Worm (Caenorhabditis elegans) whole organism, L2 larva: Measurements from ENCODE around the gene C04E6.4.
A peak's percentile ranks its signal among the peaks of the same experiment; 100 is the strongest.

Experiments
- C34F6.9 ChIP-seq: fragments of 150-350 bp; optimal IDR thresholded peaks from 2 replicates; lab custom pipeline; 2014; ENCODE audit warnings: missing biosample characterization, missing genetic modification characterization
- F13H6.1 ChIP-seq: sonication (generic microtip); optimal IDR thresholded peaks from 2 replicates; lab custom pipeline; 2016; ENCODE audit warnings: missing genetic modification characterization, missing compliant biosample characterization
- R02D3.7 ChIP-seq: fragments of 150-350 bp; optimal IDR thresholded peaks from 2 replicates; lab custom pipeline; 2014; ENCODE audit warnings: missing biosample characterization, missing genetic modification characterization
- Y55F3AM.14 ChIP-seq: fragments of 200-800 bp; sonication (Bioruptor generic); optimal IDR thresholded peaks from 2 replicates; lab custom pipeline; 2018; ENCODE audit warnings: mild to moderate bottlenecking, missing genetic modification characterization, missing compliant biosample characterization
- ZK546.5 ChIP-seq: sonication (generic microtip); optimal IDR thresholded peaks from 2 replicates; lab custom pipeline; 2017; ENCODE audit warnings: missing biosample characterization, missing genetic modification characterization
- aly-2 ChIP-seq: fragments of 150-350 bp; optimal IDR thresholded peaks from 2 replicates; lab custom pipeline; 2014; ENCODE audit warnings: missing biosample characterization, missing genetic modification characterization
- ama-1 ChIP-seq: fragments of 150-350 bp; optimal IDR thresholded peaks from 2 replicates; lab custom pipeline; 2018; ENCODE audit warnings: inconsistent platforms
- blmp-1 ChIP-seq: sonication (generic microtip); optimal IDR thresholded peaks from 2 replicates; lab custom pipeline; 2017; ENCODE audit warnings: missing genetic modification characterization, mild to moderate bottlenecking, missing compliant biosample characterization, antibody characterized with exemption, moderate library complexity; ENCODE audit not compliant: insufficient read depth
- ceh-16 ChIP-seq: fragments of 150-350 bp; optimal IDR thresholded peaks from 2 replicates; lab custom pipeline; 2014; ENCODE audit warnings: missing biosample characterization, missing genetic modification characterization
- ceh-82 ChIP-seq: fragments of 150-350 bp; optimal IDR thresholded peaks from 2 replicates; lab custom pipeline; 2014; ENCODE audit warnings: missing biosample characterization, missing genetic modification characterization
- crh-2 ChIP-seq: sonication (generic microtip); optimal IDR thresholded peaks from 2 replicates; lab custom pipeline; 2017; ENCODE audit warnings: missing biosample characterization, missing genetic modification characterization
- dmd-4 ChIP-seq: sonication (generic microtip); optimal IDR thresholded peaks from 2 replicates; lab custom pipeline; 2017; ENCODE audit warnings: missing biosample characterization, missing genetic modification characterization
- egl-27 ChIP-seq: sonication (generic microtip); optimal IDR thresholded peaks from 3 replicates; lab custom pipeline; 2017; ENCODE audit warnings: missing biosample characterization, missing genetic modification reagents, missing genetic modification characterization
- elt-1 ChIP-seq: fragments of 150-350 bp; optimal IDR thresholded peaks from 2 replicates; lab custom pipeline; 2014; ENCODE audit warnings: missing biosample characterization, missing genetic modification characterization
- fos-1 ChIP-seq: fragments of 150-350 bp; optimal IDR thresholded peaks from 2 replicates; lab custom pipeline; 2014; ENCODE audit warnings: missing biosample characterization, missing genetic modification characterization
- gmeb-1 ChIP-seq: fragments of 150-350 bp; optimal IDR thresholded peaks from 2 replicates; lab custom pipeline; 2014; ENCODE audit warnings: missing biosample characterization, missing genetic modification characterization
- lin-11 ChIP-seq: fragments of 150-350 bp; sonication (generic microtip); optimal IDR thresholded peaks from 2 replicates; lab custom pipeline; 2014; ENCODE audit warnings: missing biosample characterization, missing genetic modification characterization, inconsistent platforms, mixed read lengths
- lin-13 ChIP-seq: fragments of 150-350 bp; optimal IDR thresholded peaks from 2 replicates; lab custom pipeline; 2014; ENCODE audit warnings: missing biosample characterization, missing genetic modification reagents, missing genetic modification characterization
- lsy-2 ChIP-seq, 2 experiments: fragments of 150-350 bp in 1 of 2; sonication (generic microtip) in 1 of 2; optimal IDR thresholded peaks; 2 replicates each; lab custom pipeline; 2014 to 2017; ENCODE audit warnings: missing biosample characterization in 2 of 2, missing genetic modification characterization in 2 of 2
- mab-5 ChIP-seq: fragments of 150-350 bp; optimal IDR thresholded peaks from 2 replicates; lab custom pipeline; 2014; ENCODE audit warnings: missing biosample characterization, missing genetic modification characterization
- mbf-1 ChIP-seq: sonication (generic microtip); optimal IDR thresholded peaks from 2 replicates; lab custom pipeline; 2017; ENCODE audit warnings: missing biosample characterization, missing genetic modification characterization
- nhr-10 ChIP-seq: sonication (generic microtip); optimal IDR thresholded peaks from 2 replicates; lab custom pipeline; 2017; ENCODE audit warnings: missing biosample characterization, missing genetic modification characterization
- nhr-11 ChIP-seq: fragments of 150-350 bp; optimal IDR thresholded peaks from 2 replicates; lab custom pipeline; 2014; ENCODE audit warnings: missing biosample characterization, missing genetic modification characterization
- nhr-12 ChIP-seq: fragments of 150-350 bp; optimal IDR thresholded peaks from 2 replicates; lab custom pipeline; 2014; ENCODE audit warnings: missing biosample characterization, missing genetic modification characterization
- nhr-21 ChIP-seq: fragments of 150-350 bp; optimal IDR thresholded peaks from 2 replicates; lab custom pipeline; 2014; ENCODE audit warnings: missing biosample characterization, missing genetic modification characterization
- nhr-23 ChIP-seq: fragments of 150-350 bp; optimal IDR thresholded peaks from 2 replicates; lab custom pipeline; 2014; ENCODE audit warnings: missing biosample characterization, missing genetic modification reagents, missing genetic modification characterization
- nhr-237 ChIP-seq: fragments of 150-350 bp; optimal IDR thresholded peaks from 2 replicates; lab custom pipeline; 2014; ENCODE audit warnings: missing biosample characterization, missing genetic modification characterization
- sem-4 ChIP-seq: fragments of 150-350 bp; optimal IDR thresholded peaks from 2 replicates; lab custom pipeline; 2014; ENCODE audit warnings: missing biosample characterization, missing genetic modification reagents, missing genetic modification characterization
- skn-1 ChIP-seq: sonication (generic microtip); optimal IDR thresholded peaks from 2 replicates; lab custom pipeline; 2017; ENCODE audit warnings: missing biosample characterization, missing genetic modification characterization
- sma-3 ChIP-seq: sonication (generic microtip); optimal IDR thresholded peaks from 2 replicates; lab custom pipeline; 2016; ENCODE audit warnings: missing genetic modification reagents, missing genetic modification characterization, missing compliant biosample characterization
- sma-9 ChIP-seq, 2 experiments: fragments of 150-350 bp in 1 of 2; sonication (generic microtip) in 1 of 2; optimal IDR thresholded peaks; 2 replicates each; lab custom pipeline; 2014 to 2016; ENCODE audit warnings: missing genetic modification characterization in 2 of 2, mild to moderate bottlenecking in 1 of 2, missing biosample characterization in 1 of 2, missing compliant biosample characterization in 1 of 2, missing genetic modification reagents in 1 of 2, moderate library complexity in 1 of 2
- snpc-4 ChIP-seq: fragments of 150-350 bp; optimal IDR thresholded peaks from 2 replicates; lab custom pipeline; 2014; ENCODE audit warnings: missing biosample characterization, missing genetic modification characterization
- unc-55 ChIP-seq: fragments of 150-350 bp; sonication (generic microtip); optimal IDR thresholded peaks from 3 replicates; lab custom pipeline; 2014; ENCODE audit warnings: missing biosample characterization, missing genetic modification reagents, missing genetic modification characterization
- unc-62 ChIP-seq: fragments of 150-350 bp; optimal IDR thresholded peaks from 2 replicates; lab custom pipeline; 2014; ENCODE audit warnings: missing biosample characterization, missing genetic modification reagents, missing genetic modification characterization
- ztf-1 ChIP-seq: fragments of 200-800 bp; sonication (Bioruptor generic); conservative IDR thresholded peaks from 2 replicates; pipeline ENCODE4 v1.3.6; 2022; ENCODE audit warnings: missing genetic modification characterization, missing compliant biosample characterization
- ztf-11 ChIP-seq: sonication (generic microtip); optimal IDR thresholded peaks from 2 replicates; lab custom pipeline; 2017; ENCODE audit warnings: missing biosample characterization, missing genetic modification characterization
- ztf-4 ChIP-seq: fragments of 150-350 bp; optimal IDR thresholded peaks from 2 replicates; lab custom pipeline; 2014; ENCODE audit warnings: missing biosample characterization, missing genetic modification characterization

The C04E6.4 gene

DNA sequence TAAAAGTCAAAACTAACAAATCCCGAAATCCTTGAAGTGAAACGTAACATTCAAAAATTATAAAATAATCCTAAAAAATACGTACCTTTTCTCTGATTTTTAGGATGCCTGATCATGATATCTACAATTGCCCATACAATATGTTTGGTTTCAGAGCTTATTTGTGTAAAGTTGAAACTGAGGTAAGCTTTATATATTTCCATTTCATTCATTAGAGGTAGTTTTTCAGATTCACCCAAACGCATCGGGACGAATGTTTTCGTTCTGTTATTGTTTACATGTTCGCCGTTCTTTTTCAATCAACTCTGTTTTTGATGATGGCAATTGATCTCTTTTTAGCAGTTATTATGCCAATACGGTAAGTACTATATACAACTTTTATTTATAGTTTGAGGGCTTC lies 20.8 kb downstream of the C04E6.4 start:
- no peak for TF ChIP-seq egl-27 (tag; lab: Kevin White, UChicago)
- no peak for TF ChIP-seq nhr-10 (tag; lab: Kevin White, UChicago)
- TF ChIP-seq Y55F3AM.14 (GFP tag; lab: Kevin White, UChicago) = no peak
- TF ChIP-seq aly-2 = no peak
- no peak for TF ChIP-seq nhr-12 (tag; lab: Kevin White, UChicago)
- TF ChIP-seq sma-9 (GFP tag; optimal IDR thresholded peaks at IDR 0.05; lab: Kevin White, UChicago) = no peak
- no peak for TF ChIP-seq sma-9 (tag; optimal IDR thresholded peaks at IDR 0.05; lab: Kevin White, UChicago)
- TF ChIP-seq ztf-1 (GFP tag; lab: Robert Waterston, UW) = no peak
- no peak for TF ChIP-seq nhr-11 (tag; lab: Kevin White, UChicago)
- TF ChIP-seq mab-5 (tag; lab: Kevin White, UChicago) = no peak
- no peak for TF ChIP-seq lsy-2 (tag; optimal IDR thresholded peaks at IDR 0.05; lab: Kevin White, UChicago)
- no peak for TF ChIP-seq lin-11 (tag; lab: Kevin White, UChicago)
- TF ChIP-seq mbf-1 (tag; lab: Kevin White, UChicago) = no peak
- TF ChIP-seq fos-1 (tag; lab: Kevin White, UChicago) = no peak
- no peak for TF ChIP-seq R02D3.7 (tag; lab: Kevin White, UChicago)

DNA sequence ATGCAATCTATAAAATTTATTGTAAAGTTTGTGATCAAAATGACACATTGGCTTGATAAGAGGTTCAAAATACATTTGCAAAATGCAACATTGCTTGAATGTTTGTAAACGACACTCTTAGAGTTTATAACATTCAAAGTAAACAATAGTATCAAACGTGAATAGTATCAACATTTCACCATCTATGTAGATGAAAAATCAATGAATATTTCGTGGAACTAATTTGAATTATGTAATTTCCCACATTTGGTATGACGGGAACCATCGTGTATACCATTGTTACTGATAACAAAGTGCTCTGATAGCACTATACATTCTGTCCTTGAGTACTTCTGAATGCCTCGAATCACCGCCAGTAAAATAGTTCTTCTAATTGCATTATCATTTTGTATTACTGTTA lies 23.4 kb downstream of the C04E6.4 start, which contains the start of gene galt-1:
TSS of gene galt-1 (plus strand) at position 318 of the 400 bp plus-strand sequence.
- TF ChIP-seq mbf-1 (tag; lab: Kevin White, UChicago) = no peak
- peak; percentile 17 for TF ChIP-seq crh-2 (tag; lab: Kevin White, UChicago)
- no peak for TF ChIP-seq aly-2
- TF ChIP-seq snpc-4 (tag; lab: Kevin White, UChicago) = no peak
- TF ChIP-seq fos-1 (tag; lab: Kevin White, UChicago) = peak; percentile 50
- TF ChIP-seq ZK546.5 (tag; lab: Kevin White, UChicago) = no peak
- TF ChIP-seq sem-4 (tag; lab: Kevin White, UChicago) = no peak
- no peak for TF ChIP-seq ceh-16 (tag; lab: Kevin White, UChicago)
- peak; percentile 0 for TF ChIP-seq gmeb-1 (tag; lab: Kevin White, UChicago)
- no peak for TF ChIP-seq skn-1
- no peak for TF ChIP-seq F13H6.1 (tag; lab: Kevin White, UChicago)
- TF ChIP-seq nhr-10 (tag; lab: Kevin White, UChicago) = no peak
- TF ChIP-seq blmp-1 (tag; lab: Kevin White, UChicago) = no peak
- no peak for TF ChIP-seq unc-55
- TF ChIP-seq ztf-1 (GFP tag; lab: Robert Waterston, UW) = no peak
- no peak for TF ChIP-seq nhr-12 (tag; lab: Kevin White, UChicago)

DNA sequence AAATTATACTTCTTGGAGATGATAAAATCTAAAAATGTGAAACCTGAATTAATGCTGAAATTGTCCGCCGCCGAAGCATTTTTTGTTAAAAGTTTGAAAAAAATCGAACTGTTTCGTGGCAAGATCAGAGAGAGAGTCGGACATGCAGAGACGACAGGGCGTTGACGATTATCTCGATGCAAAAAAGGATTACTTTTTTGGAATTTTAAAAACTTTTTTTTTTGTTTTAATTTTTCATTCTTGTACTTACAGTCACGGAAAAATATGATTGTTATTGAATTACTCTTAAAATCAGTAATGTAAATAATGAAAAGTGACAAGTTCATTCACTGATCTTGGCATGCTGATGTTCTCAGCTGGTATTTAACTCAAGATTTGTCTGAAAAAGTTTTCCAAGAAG lies 29.5 kb downstream of the C04E6.4 start, which contains the start of the genes M03F8.5 and M03F8.7:
TSS of gene M03F8.5 (minus strand) at position 101 of the 400 bp plus-strand sequence.
TSS of gene M03F8.7 (plus strand) at position 249 of the 400 bp plus-strand sequence.
- TF ChIP-seq ama-1 (lab: Kevin White, UChicago) = no peak
- no peak for TF ChIP-seq sem-4 (tag; lab: Kevin White, UChicago)
- no peak for TF ChIP-seq ceh-82 (tag; lab: Kevin White, UChicago)
- no peak for TF ChIP-seq aly-2
- TF ChIP-seq nhr-10 (tag; lab: Kevin White, UChicago) = no peak
- no peak for TF ChIP-seq lin-13 (GFP tag; lab: Kevin White, UChicago)
- TF ChIP-seq R02D3.7 (tag; lab: Kevin White, UChicago) = no peak
- no peak for TF ChIP-seq elt-1 (tag; lab: Kevin White, UChicago)

DNA sequence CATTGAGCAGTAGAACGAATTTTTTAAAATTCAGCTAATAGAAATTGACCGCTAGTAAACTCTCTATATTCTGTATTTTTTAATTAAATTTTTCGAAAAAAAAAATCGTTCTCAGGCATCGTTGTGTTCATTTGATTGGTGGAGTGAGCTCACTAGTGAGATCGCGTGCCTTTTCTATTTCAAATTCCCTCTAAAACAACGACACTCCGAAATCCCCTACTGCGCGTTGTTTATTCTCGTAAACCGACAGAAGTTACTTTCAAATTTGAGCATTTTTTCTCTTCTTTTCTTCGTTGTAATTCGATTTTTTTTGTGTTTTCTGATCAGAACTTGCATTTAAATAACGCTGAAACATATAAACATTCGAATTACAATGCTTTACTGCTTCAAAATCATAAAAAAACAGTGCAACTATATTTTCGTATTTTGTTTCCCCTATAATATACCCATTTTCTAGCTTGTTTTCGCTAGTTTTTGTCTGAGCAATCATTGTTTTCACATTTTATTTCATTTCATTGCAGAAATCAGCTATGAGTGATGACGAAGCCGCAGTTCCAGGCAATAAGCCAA lies 32.4 kb downstream of the C04E6.4 start, which contains the start of gene syf-3:
TSS of gene syf-3 (plus strand) at position 520 of the 570 bp plus-strand sequence.
- TF ChIP-seq nhr-11 (tag; lab: Kevin White, UChicago) = no peak
- no peak for TF ChIP-seq F13H6.1 (tag; lab: Kevin White, UChicago)
- TF ChIP-seq ztf-11 (tag; lab: Kevin White, UChicago) = no peak
- no peak for TF ChIP-seq nhr-237 (tag; lab: Kevin White, UChicago)
- no peak for TF ChIP-seq dmd-4 (tag; lab: Kevin White, UChicago)
- TF ChIP-seq ztf-4 = no peak
- TF ChIP-seq crh-2 (tag; lab: Kevin White, UChicago) = peak; percentile 18
- no peak for TF ChIP-seq nhr-21 (tag; lab: Kevin White, UChicago)
- no peak for TF ChIP-seq ama-1 (lab: Kevin White, UChicago)
- TF ChIP-seq nhr-23 (tag; lab: Kevin White, UChicago) = no peak
- TF ChIP-seq unc-62 (GFP tag; lab: Kevin White, UChicago) = no peak
- peak; percentile 76 for TF ChIP-seq unc-55
- TF ChIP-seq lsy-2 (tag; optimal IDR thresholded peaks at IDR 0.05; lab: Kevin White, UChicago) = peak; percentile 69 to 73
- TF ChIP-seq ZK546.5 (tag; lab: Kevin White, UChicago) = no peak
- TF ChIP-seq skn-1 = no peak
- TF ChIP-seq sma-3 (GFP tag; lab: Kevin White, UChicago) = peak; percentile 24
- peak; percentile 63 for TF ChIP-seq R02D3.7 (tag; lab: Kevin White, UChicago)
- peak; percentile 99 for TF ChIP-seq gmeb-1 (tag; lab: Kevin White, UChicago)
- TF ChIP-seq C34F6.9 (tag; lab: Kevin White, UChicago) = peak; percentile 60
